Fruit fly (Drosophila melanogaster) whole organism, embryonic: ENCODE results near the gene CG32369.

Experiments
- Antp ChIP-seq: fragments of 200-800 bp; sonication (Bioruptor generic); optimal IDR thresholded peaks from 3 replicates; lab custom pipeline; 2016; ENCODE audit warnings: missing biosample characterization, missing genetic modification characterization
- B-H2 ChIP-seq: fragments of 200-800 bp; sonication (Bioruptor generic); optimal IDR thresholded peaks from 2 replicates; lab custom pipeline; 2018; ENCODE audit warnings: missing biosample characterization, mild to moderate bottlenecking, missing genetic modification characterization
- Blimp-1 ChIP-seq: fragments of 200-800 bp; sonication (Bioruptor generic); optimal IDR thresholded peaks from 3 replicates; lab custom pipeline; 2018; ENCODE audit warnings: missing biosample characterization, missing genetic modification characterization, mild to moderate bottlenecking, moderate library complexity, missing genetic modification reagents
- CG10366 ChIP-seq: fragments of 200-800 bp; sonication (Bioruptor generic); IDR thresholded peaks from 2 replicates; pipeline ENCODE4 v1.3.6; 2022; ENCODE audit warnings: missing biosample characterization, missing genetic modification characterization
- CG11247 ChIP-seq: fragments of 200-800 bp; sonication (Bioruptor generic); IDR thresholded peaks from 2 replicates; pipeline ENCODE4 v1.3.6; 2022; ENCODE audit warnings: missing biosample characterization, missing genetic modification characterization
- CG11398 ChIP-seq: fragments of 200-800 bp; sonication (Bioruptor generic); optimal IDR thresholded peaks from 2 replicates; lab custom pipeline; 2016; ENCODE audit warnings: missing biosample characterization, missing genetic modification characterization
- CG15073 ChIP-seq: fragments of 200-800 bp; sonication (Bioruptor generic); optimal IDR thresholded peaks from 2 replicates; lab custom pipeline; 2016; ENCODE audit warnings: missing biosample characterization, missing genetic modification characterization
- CG15514 ChIP-seq: fragments of 200-800 bp; sonication (Bioruptor generic); optimal IDR thresholded peaks from 3 replicates; lab custom pipeline; 2017; ENCODE audit warnings: missing biosample characterization, missing genetic modification characterization, mild to moderate bottlenecking, moderate library complexity, missing genetic modification reagents
- CG17568 ChIP-seq: fragments of 200-800 bp; sonication (Bioruptor generic); optimal IDR thresholded peaks from 2 replicates; lab custom pipeline; 2018; ENCODE audit warnings: missing biosample characterization, mild to moderate bottlenecking, missing genetic modification characterization, moderate library complexity
- CG18262 ChIP-seq: fragments of 200-800 bp; optimal IDR thresholded peaks from 3 replicates; lab custom pipeline; 2019; ENCODE audit warnings: missing biosample characterization, mild to moderate bottlenecking, missing genetic modification characterization, moderate library complexity
- CG2120 ChIP-seq: fragments of 200-800 bp; sonication (Bioruptor generic); optimal IDR thresholded peaks from 3 replicates; lab custom pipeline; 2016; ENCODE audit warnings: missing biosample characterization, missing genetic modification characterization
- CG3281 ChIP-seq: fragments of 200-800 bp; sonication (Bioruptor generic); optimal IDR thresholded peaks from 3 replicates; lab custom pipeline; 2017; ENCODE audit warnings: missing biosample characterization, mild to moderate bottlenecking, missing genetic modification characterization
- CG43689 ChIP-seq: fragments of 200-800 bp; sonication (Bioruptor generic); IDR thresholded peaks from 2 replicates; pipeline ENCODE4 v1.3.6; 2022; ENCODE audit warnings: missing biosample characterization, missing genetic modification characterization
- CG4730 ChIP-seq: fragments of 200-800 bp; sonication (Bioruptor generic); IDR thresholded peaks from 2 replicates; pipeline ENCODE4 v1.3.6; 2022; ENCODE audit warnings: missing biosample characterization, missing genetic modification characterization
- CG4854 ChIP-seq: fragments of 200-800 bp; sonication (Bioruptor generic); optimal IDR thresholded peaks from 2 replicates; lab custom pipeline; 2016; ENCODE audit warnings: missing biosample characterization, missing genetic modification characterization, inconsistent platforms
- CG5953 ChIP-seq: fragments of 200-800 bp; sonication (Bioruptor generic); IDR thresholded peaks from 2 replicates; pipeline ENCODE4 v1.3.6; 2022; ENCODE audit warnings: missing biosample characterization, missing genetic modification characterization
- CG6175 ChIP-seq: fragments of 200-800 bp; sonication (Bioruptor generic); IDR thresholded peaks from 3 replicates; pipeline ENCODE4 v1.3.6; 2022; ENCODE audit warnings: missing biosample characterization, missing genetic modification characterization
- CG6272 ChIP-seq: fragments of 200-800 bp; sonication (Bioruptor generic); IDR thresholded peaks from 2 replicates; pipeline ENCODE4 v1.3.6; 2022; ENCODE audit warnings: missing biosample characterization, missing genetic modification characterization
- CG8089 ChIP-seq: fragments of 200-800 bp; sonication (Bioruptor generic); optimal IDR thresholded peaks from 3 replicates; lab custom pipeline; 2016; ENCODE audit warnings: missing biosample characterization, missing genetic modification characterization
- CG8765 ChIP-seq: fragments of 200-800 bp; sonication (Bioruptor generic); IDR thresholded peaks from 2 replicates; pipeline ENCODE4 v1.3.6; 2022; ENCODE audit warnings: missing biosample characterization, missing genetic modification characterization
- CHES-1-like ChIP-seq: fragments of 200-800 bp; sonication (Bioruptor generic); optimal IDR thresholded peaks from 2 replicates; lab custom pipeline; 2016; ENCODE audit warnings: missing biosample characterization, missing genetic modification characterization
- D19A ChIP-seq: fragments of 200-800 bp; optimal IDR thresholded peaks from 3 replicates; lab custom pipeline; 2019; ENCODE audit warnings: missing biosample characterization, mild to moderate bottlenecking, missing genetic modification characterization, moderate library complexity
- D19B ChIP-seq: fragments of 200-800 bp; sonication (Bioruptor generic); optimal IDR thresholded peaks from 2 replicates; lab custom pipeline; 2017; ENCODE audit warnings: missing biosample characterization, mild to moderate bottlenecking, missing genetic modification characterization
- Ets65A ChIP-seq: fragments of 200-800 bp; sonication (Bioruptor generic); peaks from one replicate; lab custom pipeline; 2016; ENCODE audit warnings: missing biosample characterization, missing genetic modification characterization
- Fer3 ChIP-seq: fragments of 200-800 bp; sonication (Bioruptor generic); optimal IDR thresholded peaks from 2 replicates; lab custom pipeline; 2018; ENCODE audit warnings: missing biosample characterization, mild to moderate bottlenecking, missing genetic modification characterization, moderate library complexity
- GATAe ChIP-seq: fragments of 200-800 bp; sonication (Bioruptor generic); conservative IDR thresholded peaks from 2 replicates; pipeline ENCODE4 v1.3.6; 2022; ENCODE audit warnings: missing biosample characterization, missing genetic modification characterization
- Gsc ChIP-seq: fragments of 200-800 bp; sonication (Bioruptor generic); IDR thresholded peaks from 2 replicates; pipeline ENCODE4 v1.3.6; 2022; ENCODE audit warnings: missing biosample characterization, missing genetic modification characterization
- HmgZ ChIP-seq: fragments of 200-800 bp; sonication (Bioruptor generic); optimal IDR thresholded peaks from 2 replicates; lab custom pipeline; 2018; ENCODE audit warnings: missing biosample characterization, mild to moderate bottlenecking, missing genetic modification characterization
- Hmx ChIP-seq: fragments of 200-800 bp; sonication (Bioruptor generic); optimal IDR thresholded peaks from 2 replicates; lab custom pipeline; 2016; ENCODE audit warnings: missing biosample characterization, missing genetic modification characterization
- NfI ChIP-seq: fragments of 200-800 bp; sonication (Bioruptor generic); optimal IDR thresholded peaks from 3 replicates; lab custom pipeline; 2018; ENCODE audit warnings: missing biosample characterization, mild to moderate bottlenecking, missing genetic modification characterization, moderate library complexity
- Rfx ChIP-seq: fragments of 200-800 bp; sonication (Bioruptor generic); IDR thresholded peaks from 2 replicates; pipeline ENCODE4 v1.3.6; 2022; ENCODE audit warnings: missing biosample characterization, missing genetic modification characterization
- Rx ChIP-seq: fragments of 200-800 bp; sonication (Bioruptor generic); IDR thresholded peaks from 2 replicates; pipeline ENCODE4 v1.3.6; 2022; ENCODE audit warnings: missing biosample characterization, missing genetic modification characterization
- Sox100B ChIP-seq: fragments of 200-800 bp; sonication (Bioruptor generic); optimal IDR thresholded peaks from 3 replicates; lab custom pipeline; 2018; ENCODE audit warnings: missing biosample characterization, mild to moderate bottlenecking, missing genetic modification characterization
- az2 ChIP-seq: fragments of 200-800 bp; sonication (Bioruptor generic); optimal IDR thresholded peaks from 3 replicates; lab custom pipeline; 2016; ENCODE audit warnings: missing biosample characterization, missing genetic modification characterization
- corto ChIP-seq: fragments of 200-800 bp; sonication (Bioruptor generic); optimal IDR thresholded peaks from 2 replicates; lab custom pipeline; 2016; ENCODE audit warnings: missing biosample characterization, mild to moderate bottlenecking, missing genetic modification characterization, moderate library complexity
- gce ChIP-seq: fragments of 200-800 bp; sonication (Bioruptor generic); IDR thresholded peaks from 3 replicates; pipeline ENCODE4 v1.3.6; 2022; ENCODE audit warnings: missing biosample characterization, missing genetic modification characterization
- gt ChIP-seq: fragments of 200-800 bp; sonication (Bioruptor generic); IDR thresholded peaks from 2 replicates; pipeline ENCODE4 v1.3.6; 2022; ENCODE audit warnings: missing biosample characterization, missing genetic modification characterization
- lola ChIP-seq, 3 experiments: fragments of >200 bp in 2 of 3; fragments of 200-800 bp in 1 of 3; sonication (Bioruptor generic) in 1 of 3; optimal IDR thresholded peaks; 2 replicates each; lab custom pipeline; 2017 to 2019; ENCODE audit warnings: missing biosample characterization in 3 of 3, missing genetic modification characterization in 3 of 3, mild to moderate bottlenecking in 1 of 3, moderate library complexity in 1 of 3
- lov ChIP-seq, 2 experiments: fragments of 200-800 bp in 1 of 2; fragments of >200 bp in 1 of 2; sonication (Bioruptor generic) in 1 of 2; IDR thresholded peaks in 1 of 2; optimal IDR thresholded peaks in 1 of 2; 2 replicates in 1 of 2; 3 replicates in 1 of 2; pipeline versions ENCODE4 v1.3.6 to Lab custom; 2017 to 2022; ENCODE audit warnings: missing biosample characterization in 1 of 2, missing genetic modification characterization in 1 of 2
- mld ChIP-seq: fragments of 200-800 bp; sonication (Bioruptor generic); IDR thresholded peaks from 3 replicates; pipeline ENCODE4 v1.3.6; 2022; ENCODE audit warnings: missing biosample characterization, missing genetic modification characterization; ENCODE audit not compliant: partially characterized antibody
- nerfin-2 ChIP-seq: fragments of 200-800 bp; sonication (Bioruptor generic); IDR thresholded peaks from 2 replicates; pipeline ENCODE4 v1.3.6; 2022; ENCODE audit warnings: missing biosample characterization, missing genetic modification characterization; ENCODE audit not compliant: partially characterized antibody
- onecut ChIP-seq: fragments of 200-800 bp; sonication (Bioruptor generic); IDR thresholded peaks from 2 replicates; pipeline ENCODE4 v1.3.6; 2022; ENCODE audit warnings: missing biosample characterization, missing genetic modification characterization
- pfk ChIP-seq: fragments of 200-800 bp; sonication (Bioruptor generic); optimal IDR thresholded peaks from 2 replicates; lab custom pipeline; 2018; ENCODE audit warnings: missing biosample characterization, mild to moderate bottlenecking, missing genetic modification characterization, moderate library complexity
- pho ChIP-seq: fragments of 200-800 bp; sonication (Bioruptor generic); optimal IDR thresholded peaks from 2 replicates; lab custom pipeline; 2016; ENCODE audit warnings: missing biosample characterization, missing genetic modification characterization
- slp2 ChIP-seq: fragments of 200-800 bp; sonication (Bioruptor generic); optimal IDR thresholded peaks from 2 replicates; lab custom pipeline; 2016; ENCODE audit warnings: missing biosample characterization, missing genetic modification characterization
- tx ChIP-seq: fragments of 200-800 bp; sonication (Bioruptor generic); optimal IDR thresholded peaks from 2 replicates; lab custom pipeline; 2016; ENCODE audit warnings: missing biosample characterization, missing genetic modification characterization
- vvl ChIP-seq: fragments of 200-800 bp; sonication (Bioruptor generic); IDR thresholded peaks from 2 replicates; pipeline ENCODE4 v1.3.6; 2022; ENCODE audit warnings: missing biosample characterization, missing genetic modification characterization
- wor ChIP-seq: fragments of 200-800 bp; sonication (Bioruptor generic); IDR thresholded peaks from 2 replicates; pipeline ENCODE4 v1.3.6; 2022; ENCODE audit warnings: missing biosample characterization, missing genetic modification characterization
- zfh2 ChIP-seq: fragments of 200-800 bp; sonication (Bioruptor generic); optimal IDR thresholded peaks from 2 replicates; lab custom pipeline; 2016; ENCODE audit warnings: missing biosample characterization, missing genetic modification characterization

The CG32369 gene

dm6 chr3L:7854752-7855454, 45.3 kb upstream of the CG32369 start (continued):
- TF ChIP-seq corto (GFP tag; lab: Kevin White, UChicago) (no peak), CG18262 (peak; percentile 43), nerfin-2 (GFP tag; lab: Robert Waterston, UW) (no peak), CG3281 (GFP tag; lab: Kevin White, UChicago) (peak; percentile 85), CG11398 (no peak), GATAe (GFP tag; lab: Robert Waterston, UW) (no peak), Fer3 (tag; lab: Kevin White, UChicago) (peak; percentile 63), mld (GFP tag; lab: Robert Waterston, UW) (0 out of 3 replicates have a peak, but pooled peaks have one; percentile 33), B-H2 (GFP tag; lab: Kevin White, UChicago) (peak; percentile 63), Hmx (GFP tag; lab: Kevin White, UChicago) (peak; percentile 53), CG5953 (peak; percentile 48; the same call in 1 of the 2 replicates), CG17568 (GFP tag; lab: Kevin White, UChicago) (peak; percentile 89), Gsc (GFP tag; lab: Robert Waterston, UW) (no peak), wor (no peak), CG4730 (GFP tag; lab: Robert Waterston, UW) (no peak), NfI (GFP tag; lab: Kevin White, UChicago) (peak; percentile 69), gt (GFP tag; lab: Robert Waterston, UW) (no peak), onecut (GFP tag; lab: Robert Waterston, UW) (peak; percentile 74), pfk (GFP tag; lab: Kevin White, UChicago) (peak; percentile 81), HmgZ (tag; lab: Kevin White, UChicago) (peak; percentile 61), az2 (GFP tag; lab: Kevin White, UChicago) (no peak), Rx (GFP tag; lab: Robert Waterston, UW) (no peak), D19A (peak; percentile 49), tx (GFP tag; lab: Kevin White, UChicago) (no peak), D19B (no peak), CHES-1-like (GFP tag; lab: Kevin White, UChicago) (no peak), Sox100B (GFP tag; lab: Kevin White, UChicago) (peak; percentile 77), CG15073 (GFP tag; lab: Kevin White, UChicago) (no peak), Ets65A (GFP tag; lab: Kevin White, UChicago) (peak; percentile 12), CG10366 (GFP tag; lab: Robert Waterston, UW) (no peak), CG6175 (GFP tag; lab: Robert Waterston, UW) (no peak), gce (GFP tag; lab: Robert Waterston, UW) (peak; percentile 82; the same call in 2 of the 3 replicates), vvl (peak; percentile 65; the same call in 1 of the 2 replicates), Rfx (GFP tag; lab: Robert Waterston, UW) (0 out of 2 replicates have a peak, but pooled peaks have one; percentile 34), CG43689 (GFP tag; lab: Robert Waterston, UW) (no peak), lov (optimal IDR thresholded peaks at IDR 0.05; lab: Kevin White, UChicago) (no peak), lov (GFP tag; IDR thresholded peaks at IDR 0.05; lab: Robert Waterston, UW) (peak; percentile 72; the same call in 2 of the 3 replicates), lola (GFP tag; optimal IDR thresholded peaks at IDR 0.05; lab: Kevin White, UChicago) (no peak), Blimp-1 (peak; percentile 44), CG4854 (GFP tag; lab: Kevin White, UChicago) (no peak), CG11247 (GFP tag; lab: Robert Waterston, UW) (0 out of 2 replicates have a peak, but pooled peaks have one; percentile 32), CG2120 (GFP tag; lab: Kevin White, UChicago) (no peak), Antp (GFP tag; lab: Kevin White, UChicago) (no peak), slp2 (GFP tag; lab: Kevin White, UChicago) (no peak), CG8765 (GFP tag; lab: Robert Waterston, UW) (no peak), CG15514 (GFP tag; lab: Kevin White, UChicago) (peak; percentile 85), CG6272 (no peak), zfh2 (GFP tag; lab: Kevin White, UChicago) (no peak), pho (GFP tag; lab: Kevin White, UChicago) (no peak), CG8089 (no peak)
